Worm (Caenorhabditis elegans) whole organism, early embryonic: ENCODE data around the gene nspc-20.

Experiments used
- B0310.2 ChIP-seq: sonication (generic microtip); optimal IDR thresholded peaks from 2 replicates; lab custom pipeline; 2016; ENCODE audit warnings: mild to moderate bottlenecking, missing genetic modification characterization, missing compliant biosample characterization
- F13C5.2 ChIP-seq: sonication (generic microtip); optimal IDR thresholded peaks from 2 replicates; lab custom pipeline; 2017; ENCODE audit warnings: mild to moderate bottlenecking, missing genetic modification characterization, inconsistent platforms, missing compliant biosample characterization
- aly-1 ChIP-seq: sonication (generic microtip); optimal IDR thresholded peaks from 2 replicates; lab custom pipeline; 2016; ENCODE audit warnings: missing genetic modification characterization, missing compliant biosample characterization
- ama-1 ChIP-seq: fragments of 150-350 bp; optimal IDR thresholded peaks from 2 replicates; lab custom pipeline; 2014
- ceh-13 ChIP-seq: fragments of 200-800 bp; sonication (Bioruptor generic); optimal IDR thresholded peaks from 2 replicates; lab custom pipeline; 2018; ENCODE audit warnings: mild to moderate bottlenecking, missing genetic modification characterization, missing compliant biosample characterization
- ceh-36 ChIP-seq: sonication (generic microtip); optimal IDR thresholded peaks from 2 replicates; lab custom pipeline; 2016; ENCODE audit warnings: missing genetic modification characterization, inconsistent platforms, missing compliant biosample characterization
- ets-7 ChIP-seq: sonication (generic microtip); optimal IDR thresholded peaks from 2 replicates; lab custom pipeline; 2016; ENCODE audit warnings: missing genotype, missing genetic modification characterization, missing compliant biosample characterization
- flt-1 ChIP-seq: fragments of 200-800 bp; sonication (Bioruptor generic); IDR thresholded peaks from 2 replicates; pipeline ENCODE4 v1.3.6; 2022; ENCODE audit warnings: missing genetic modification characterization, missing compliant biosample characterization
- hmbx-1 ChIP-seq: sonication (generic microtip); optimal IDR thresholded peaks from 2 replicates; lab custom pipeline; 2016; ENCODE audit warnings: mild to moderate bottlenecking, missing genetic modification characterization, missing compliant biosample characterization
- hmg-4 ChIP-seq: fragments of 200-800 bp; sonication (Bioruptor generic); optimal IDR thresholded peaks from 2 replicates; lab custom pipeline; 2018; ENCODE audit warnings: mild to moderate bottlenecking, missing genetic modification characterization, missing compliant biosample characterization
- hnd-1 ChIP-seq: sonication (generic microtip); optimal IDR thresholded peaks from 2 replicates; lab custom pipeline; 2016; ENCODE audit warnings: missing genetic modification characterization, missing compliant biosample characterization
- pes-1 ChIP-seq: fragments of 200-800 bp; sonication (Bioruptor generic); IDR thresholded peaks from 2 replicates; pipeline ENCODE4 v1.3.6; 2022; ENCODE audit warnings: missing genetic modification reagents, missing genetic modification characterization, missing compliant biosample characterization
- scrt-1 ChIP-seq: fragments of 200-800 bp; sonication (Bioruptor generic); IDR thresholded peaks from 2 replicates; pipeline ENCODE4 v1.3.6; 2022; ENCODE audit warnings: missing genetic modification characterization, missing compliant biosample characterization
- sea-1 ChIP-seq: fragments of 200-800 bp; sonication (Bioruptor generic); conservative IDR thresholded peaks from 2 replicates; pipeline ENCODE4 v1.3.6; 2022; ENCODE audit warnings: missing genetic modification characterization, missing compliant biosample characterization
- tbx-11 ChIP-seq: fragments of 200-800 bp; sonication (Bioruptor generic); IDR thresholded peaks from 2 replicates; pipeline ENCODE4 v1.3.6; 2022; ENCODE audit warnings: missing genetic modification characterization, missing compliant biosample characterization
- tbx-37 ChIP-seq: fragments of 200-800 bp; sonication (Bioruptor generic); conservative IDR thresholded peaks from 2 replicates; pipeline ENCODE4 v1.3.6; 2022; ENCODE audit warnings: missing genetic modification reagents, missing genetic modification characterization, missing compliant biosample characterization
- tra-4 ChIP-seq: sonication (generic microtip); optimal IDR thresholded peaks from 2 replicates; lab custom pipeline; 2017; ENCODE audit warnings: missing genetic modification characterization, missing compliant biosample characterization

Gene nspc-20

DNA sequence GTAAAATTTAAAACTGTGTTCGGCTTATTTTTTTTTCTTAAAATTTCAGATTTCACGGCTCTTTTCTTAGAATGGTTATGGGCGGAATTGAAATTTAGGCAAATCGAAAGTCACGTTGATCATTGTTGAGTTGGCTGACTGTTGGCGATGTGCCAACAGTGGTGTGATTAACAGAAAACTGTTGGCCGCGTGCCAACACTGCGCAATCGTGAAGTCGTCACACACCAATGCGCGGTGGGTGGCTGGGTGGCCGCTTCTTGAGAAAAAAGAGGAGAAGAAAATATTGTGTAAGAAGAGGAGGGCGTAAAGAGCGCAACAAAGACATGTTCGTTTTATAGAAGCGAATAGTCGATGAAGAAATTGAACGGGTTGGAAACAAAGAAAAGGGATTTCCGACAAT is 38.9 kb downstream of the nspc-20 start:
- TF ChIP-seq ama-1 (lab: Kevin White, UChicago) (peak; percentile 36), scrt-1 (GFP tag; lab: Robert Waterston, UW) (no peak), ceh-13 (GFP tag; lab: Kevin White, UChicago) (no peak), F13C5.2 (tag; lab: Kevin White, UChicago) (no peak), tbx-37 (0 out of 2 replicates have a peak, but pooled peaks have one; percentile 26), aly-1 (tag; lab: Kevin White, UChicago) (no peak), pes-1 (no peak), tra-4 (no peak), ceh-36 (tag; lab: Kevin White, UChicago) (no peak), hnd-1 (tag; lab: Kevin White, UChicago) (no peak), B0310.2 (no peak), tbx-11 (peak; percentile 40; the same call in 1 of the 2 replicates)

DNA sequence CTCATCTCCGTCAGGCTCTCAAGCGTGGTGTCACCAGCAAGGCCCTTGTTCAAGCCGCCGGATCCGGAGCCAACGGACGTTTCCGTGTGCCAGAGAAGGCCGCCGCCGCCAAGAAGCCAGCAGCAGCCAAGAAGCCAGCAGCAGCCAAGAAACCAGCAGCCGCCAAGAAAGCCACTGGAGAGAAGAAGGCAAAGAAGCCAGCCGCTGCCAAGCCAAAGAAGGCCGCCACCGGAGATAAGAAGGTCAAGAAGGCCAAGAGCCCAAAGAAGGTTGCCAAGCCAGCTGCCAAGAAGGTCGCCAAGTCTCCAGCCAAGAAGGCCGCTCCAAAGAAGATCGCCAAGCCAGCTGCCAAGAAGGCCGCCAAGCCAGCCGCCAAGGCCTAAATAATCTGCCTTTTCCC is 39.5 kb downstream of the nspc-20 start:
- TF ChIP-seq scrt-1 (GFP tag; lab: Robert Waterston, UW), result no peak
- TF ChIP-seq ceh-13 (GFP tag; lab: Kevin White, UChicago), result no peak
- no peak for TF ChIP-seq sea-1 (GFP tag; lab: Robert Waterston, UW)
- TF ChIP-seq pes-1, result peak; percentile 58
- no peak for TF ChIP-seq F13C5.2 (tag; lab: Kevin White, UChicago)
- no peak for TF ChIP-seq ama-1 (lab: Kevin White, UChicago)
- TF ChIP-seq tbx-37, result 0 out of 2 replicates have a peak, but pooled peaks have one; percentile 5
- no peak for TF ChIP-seq hmbx-1 (tag; lab: Kevin White, UChicago)

DNA sequence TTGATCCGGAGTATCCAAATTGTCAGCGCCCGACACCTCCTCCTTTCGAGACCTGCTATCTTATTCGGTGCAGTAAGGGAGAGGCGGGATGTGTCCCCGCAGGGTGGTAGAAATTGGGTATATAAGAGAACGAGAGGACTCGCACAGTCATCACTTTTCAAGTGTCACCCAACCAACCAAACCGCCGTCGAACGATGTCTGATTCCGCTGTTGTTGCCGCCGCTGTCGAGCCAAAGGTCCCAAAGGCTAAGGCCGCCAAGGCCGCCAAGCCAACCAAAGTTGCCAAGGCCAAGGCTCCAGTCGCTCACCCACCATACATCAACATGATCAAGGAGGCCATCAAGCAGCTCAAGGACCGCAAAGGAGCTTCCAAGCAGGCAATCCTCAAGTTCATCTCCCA is 40.1 kb downstream of the nspc-20 start, which contains the start of gene his-24:
his-24 (plus strand) TSS at position 150 of the 400 bp plus-strand sequence.
- TF ChIP-seq B0310.2 (no peak), ama-1 (lab: Kevin White, UChicago) (peak; percentile 98), ets-7 (tag; lab: Kevin White, UChicago) (no peak), pes-1 (peak; percentile 58), ceh-36 (tag; lab: Kevin White, UChicago) (no peak), flt-1 (GFP tag; lab: Robert Waterston, UW) (no peak), scrt-1 (GFP tag; lab: Robert Waterston, UW) (peak; percentile 25; the same call in 1 of the 2 replicates), tbx-11 (peak; percentile 60), ceh-13 (GFP tag; lab: Kevin White, UChicago) (no peak), tbx-37 (peak; percentile 30; the same call in 1 of the 2 replicates), F13C5.2 (tag; lab: Kevin White, UChicago) (peak; percentile 57), hmbx-1 (tag; lab: Kevin White, UChicago) (peak; percentile 22), hnd-1 (tag; lab: Kevin White, UChicago) (no peak), tra-4 (peak; percentile 48), sea-1 (GFP tag; lab: Robert Waterston, UW) (peak; percentile 68; the same call in 1 of the 2 replicates), hmg-4 (GFP tag; lab: Kevin White, UChicago) (peak; percentile 73)

DNA sequence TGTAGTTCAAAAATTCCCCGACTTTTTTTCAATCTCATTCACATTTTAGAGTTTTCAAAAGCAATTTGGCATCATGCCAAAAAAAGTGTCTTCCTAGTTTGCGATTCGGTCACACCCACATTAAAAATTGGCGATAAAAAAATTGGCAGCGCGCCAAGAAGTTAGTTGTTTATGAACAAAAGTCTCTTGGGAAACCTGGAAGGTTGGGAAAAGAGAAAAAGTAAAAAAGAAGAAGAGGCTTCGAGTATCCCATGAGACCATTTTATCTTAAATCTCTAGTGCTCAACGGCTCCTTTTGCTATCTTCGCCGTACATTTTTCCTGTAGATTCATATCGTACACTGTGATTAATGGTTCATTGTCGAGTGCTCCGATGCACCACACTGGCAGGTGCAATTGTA is 42.2 kb downstream of the nspc-20 start:
- TF ChIP-seq ceh-13 (GFP tag; lab: Kevin White, UChicago) (no peak), tbx-11 (no peak), hmbx-1 (tag; lab: Kevin White, UChicago) (no peak), hmg-4 (GFP tag; lab: Kevin White, UChicago) (no peak)

DNA sequence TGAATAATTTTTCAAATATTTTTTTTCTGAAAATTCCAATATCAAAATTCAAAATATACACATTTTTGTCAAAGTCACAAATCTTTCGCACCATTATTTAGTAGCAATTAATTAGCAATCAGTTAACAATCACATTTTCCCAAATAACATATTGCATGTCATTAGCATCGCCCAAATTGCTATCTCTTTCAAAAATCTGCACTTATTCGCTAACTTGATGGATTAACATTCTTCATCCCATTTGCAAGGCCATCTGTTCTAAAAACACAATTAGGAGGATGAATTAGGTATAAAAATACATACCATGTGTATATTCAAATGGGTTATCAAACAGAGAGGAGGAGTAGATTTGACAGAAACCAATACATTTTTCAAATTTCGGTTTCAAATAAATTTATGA is 42.7 kb downstream of the nspc-20 start:
- TF ChIP-seq tbx-37 (no peak), F13C5.2 (tag; lab: Kevin White, UChicago) (no peak), aly-1 (tag; lab: Kevin White, UChicago) (no peak), ets-7 (tag; lab: Kevin White, UChicago) (no peak), hmg-4 (GFP tag; lab: Kevin White, UChicago) (no peak), sea-1 (GFP tag; lab: Robert Waterston, UW) (no peak)

DNA sequence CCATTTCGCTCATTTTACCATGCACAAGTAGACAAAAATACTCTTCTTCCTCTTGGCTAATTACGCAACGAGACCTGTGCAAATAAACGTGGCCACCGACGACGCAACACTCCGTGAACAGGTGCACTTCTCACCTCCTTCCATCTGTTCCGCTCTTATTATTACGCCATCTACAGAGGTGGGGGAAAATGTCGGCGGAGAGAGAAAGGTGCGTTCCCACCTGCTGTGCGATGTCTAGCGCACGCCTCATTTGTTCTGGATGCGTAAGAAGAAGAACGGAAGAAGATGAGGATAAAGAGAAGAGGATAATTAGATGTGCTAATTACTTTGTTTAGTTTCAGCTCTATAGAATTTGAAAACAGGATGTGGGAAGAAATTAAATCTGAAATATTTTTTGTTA is 43.5 kb downstream of the nspc-20 start:
- no peak for TF ChIP-seq aly-1 (tag; lab: Kevin White, UChicago)
- TF ChIP-seq sea-1 (GFP tag; lab: Robert Waterston, UW), result 0 out of 2 replicates have a peak, but pooled peaks have one; percentile 21
- 0 out of 2 replicates have a peak, but pooled peaks have one; percentile 45 for TF ChIP-seq flt-1 (GFP tag; lab: Robert Waterston, UW)
- TF ChIP-seq pes-1, result no peak; the same call in 1 of the 2 replicates
- no peak for TF ChIP-seq tbx-11
- TF ChIP-seq hnd-1 (tag; lab: Kevin White, UChicago), result no peak
- peak; percentile 75 for TF ChIP-seq ets-7 (tag; lab: Kevin White, UChicago)
- peak; percentile 55 for TF ChIP-seq hmg-4 (GFP tag; lab: Kevin White, UChicago)
- no peak for TF ChIP-seq B0310.2

DNA sequence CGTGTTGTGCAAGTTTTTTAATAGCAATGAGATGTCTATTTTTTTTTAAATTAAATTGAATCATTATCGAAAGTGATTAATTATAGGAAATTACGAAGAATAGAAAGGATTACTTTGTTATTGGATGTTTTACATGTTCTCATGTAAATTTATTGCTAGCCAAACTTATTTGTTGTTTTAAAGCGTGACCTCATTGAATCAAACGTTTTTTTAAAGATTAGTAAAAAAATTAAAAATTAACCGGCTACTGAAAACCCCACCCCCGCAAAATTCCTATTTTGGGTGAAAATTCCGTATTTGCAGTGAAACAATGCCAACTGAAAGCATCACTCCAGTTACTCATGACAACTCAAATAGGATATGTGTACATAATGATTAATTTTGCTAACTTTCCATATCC is 45.2 kb downstream of the nspc-20 start, which contains the start of gene M163.8:
M163.8 (plus strand) TSS at position 301 of the 400 bp plus-strand sequence.
- TF ChIP-seq ceh-13 (GFP tag; lab: Kevin White, UChicago) (no peak), F13C5.2 (tag; lab: Kevin White, UChicago) (no peak), hmg-4 (GFP tag; lab: Kevin White, UChicago) (no peak), pes-1 (no peak), aly-1 (tag; lab: Kevin White, UChicago) (no peak), ceh-36 (tag; lab: Kevin White, UChicago) (no peak), hnd-1 (tag; lab: Kevin White, UChicago) (no peak), scrt-1 (GFP tag; lab: Robert Waterston, UW) (no peak), tra-4 (no peak), ama-1 (lab: Kevin White, UChicago) (no peak), sea-1 (GFP tag; lab: Robert Waterston, UW) (no peak), tbx-11 (no peak), hmbx-1 (tag; lab: Kevin White, UChicago) (no peak), flt-1 (GFP tag; lab: Robert Waterston, UW) (no peak), tbx-37 (no peak), ets-7 (tag; lab: Kevin White, UChicago) (no peak)
